Fruit fly (Drosophila melanogaster) whole organism, embryonic: ENCODE data around the gene mRpS30.
A peak's percentile ranks its signal among the peaks of the same experiment; 100 is the strongest.

ENCODE experiments used
- Antp ChIP-seq: fragments of 200-800 bp; sonication (Bioruptor generic); optimal IDR thresholded peaks from 3 replicates; lab custom pipeline; 2016; ENCODE audit warnings: missing biosample characterization, missing genetic modification characterization
- Atf6 ChIP-seq: fragments of 200-800 bp; sonication (Bioruptor generic); IDR thresholded peaks from 2 replicates; pipeline ENCODE4 v1.3.6; 2022; ENCODE audit warnings: missing biosample characterization, missing genetic modification characterization
- CG10543 ChIP-seq: fragments of 200-800 bp; sonication (Bioruptor generic); optimal IDR thresholded peaks from 3 replicates; lab custom pipeline; 2017; ENCODE audit warnings: missing biosample characterization, mild to moderate bottlenecking, missing genetic modification characterization, moderate library complexity
- CG11085 ChIP-seq: fragments of 200-800 bp; sonication (Bioruptor generic); IDR thresholded peaks from 2 replicates; pipeline ENCODE4 v1.3.6; 2022; ENCODE audit warnings: missing biosample characterization, missing genetic modification characterization
- CG11504 ChIP-seq: fragments of 200-800 bp; sonication (Bioruptor generic); optimal IDR thresholded peaks from 3 replicates; lab custom pipeline; 2019; ENCODE audit warnings: missing biosample characterization, mild to moderate bottlenecking, missing genetic modification characterization, moderate library complexity
- CG11695 ChIP-seq: fragments of 200-800 bp; sonication (Bioruptor generic); IDR thresholded peaks from 3 replicates; pipeline ENCODE4 v1.3.6; 2022; ENCODE audit warnings: missing biosample characterization, missing genetic modification characterization
- CG12219 ChIP-seq: fragments of 200-800 bp; sonication (Bioruptor generic); optimal IDR thresholded peaks from 3 replicates; lab custom pipeline; 2018; ENCODE audit warnings: missing biosample characterization, mild to moderate bottlenecking, missing genetic modification characterization
- CG13624 ChIP-seq: fragments of 200-800 bp; sonication (Bioruptor generic); optimal IDR thresholded peaks from 2 replicates; lab custom pipeline; 2016; ENCODE audit warnings: missing biosample characterization, missing genetic modification characterization
- CG15011 ChIP-seq: fragments of 200-800 bp; sonication (Bioruptor generic); optimal IDR thresholded peaks from 3 replicates; lab custom pipeline; 2018; ENCODE audit warnings: missing biosample characterization, mild to moderate bottlenecking, missing genetic modification characterization
- CG15269 ChIP-seq: fragments of 200-800 bp; sonication (Bioruptor generic); optimal IDR thresholded peaks from 2 replicates; lab custom pipeline; 2018; ENCODE audit warnings: missing biosample characterization, mild to moderate bottlenecking, missing genetic modification characterization, moderate library complexity
- CG18764 ChIP-seq: fragments of 200-800 bp; sonication (Bioruptor generic); optimal IDR thresholded peaks from 3 replicates; lab custom pipeline; 2016; ENCODE audit warnings: missing biosample characterization, missing genetic modification characterization
- CG34422 ChIP-seq: fragments of 200-800 bp; sonication (Bioruptor generic); IDR thresholded peaks from 3 replicates; pipeline ENCODE4 v1.3.6; 2022; ENCODE audit warnings: missing biosample characterization, missing genetic modification characterization
- CG4617 ChIP-seq: fragments of 200-800 bp; sonication (Bioruptor generic); optimal IDR thresholded peaks from 3 replicates; lab custom pipeline; 2016; ENCODE audit warnings: missing biosample characterization, missing genetic modification characterization, borderline replicate concordance
- CG4707 ChIP-seq: fragments of 200-800 bp; sonication (Bioruptor generic); optimal IDR thresholded peaks from 2 replicates; lab custom pipeline; 2018; ENCODE audit warnings: missing biosample characterization, mild to moderate bottlenecking, missing genetic modification characterization, moderate library complexity
- CG7556 ChIP-seq: fragments of 200-800 bp; sonication (Bioruptor generic); optimal IDR thresholded peaks from 2 replicates; lab custom pipeline; 2017; ENCODE audit warnings: missing biosample characterization, mild to moderate bottlenecking, missing genetic modification characterization
- CG8089 ChIP-seq: fragments of 200-800 bp; sonication (Bioruptor generic); optimal IDR thresholded peaks from 3 replicates; lab custom pipeline; 2016; ENCODE audit warnings: missing biosample characterization, missing genetic modification characterization
- CG9797 ChIP-seq: fragments of 200-800 bp; sonication (Bioruptor generic); optimal IDR thresholded peaks from 3 replicates; lab custom pipeline; 2018; ENCODE audit warnings: missing biosample characterization, mild to moderate bottlenecking, missing genetic modification characterization
- CG9817 ChIP-seq: fragments of 200-800 bp; sonication (Bioruptor generic); optimal IDR thresholded peaks from 2 replicates; lab custom pipeline; 2018; ENCODE audit warnings: missing biosample characterization, mild to moderate bottlenecking, missing genetic modification characterization, moderate library complexity
- Camta ChIP-seq: fragments of 200-800 bp; sonication (Bioruptor generic); optimal IDR thresholded peaks from 2 replicates; lab custom pipeline; 2016; ENCODE audit warnings: missing biosample characterization, missing genetic modification characterization
- D19A ChIP-seq: fragments of 200-800 bp; optimal IDR thresholded peaks from 3 replicates; lab custom pipeline; 2019; ENCODE audit warnings: missing biosample characterization, mild to moderate bottlenecking, missing genetic modification characterization, moderate library complexity
- Dfd ChIP-seq, 2 experiments: fragments of >200 bp; optimal IDR thresholded peaks; 2 replicates each; lab custom pipeline; 2017; ENCODE audit warnings: missing biosample characterization in 2 of 2, missing genetic modification characterization in 2 of 2
- Dref ChIP-seq: fragments of 200-800 bp; sonication (Bioruptor generic); IDR thresholded peaks from 2 replicates; pipeline ENCODE4 v1.3.6; 2022; ENCODE audit warnings: missing biosample characterization, missing genetic modification characterization
- Drgx ChIP-seq: fragments of 200-800 bp; sonication (Bioruptor generic); IDR thresholded peaks from 2 replicates; pipeline ENCODE4 v1.3.6; 2022; ENCODE audit warnings: missing biosample characterization, missing genetic modification characterization
- Elba2 ChIP-seq: fragments of 200-800 bp; sonication (Bioruptor generic); optimal IDR thresholded peaks from 3 replicates; lab custom pipeline; 2016; ENCODE audit warnings: missing biosample characterization, missing genetic modification characterization
- Lim3 ChIP-seq: fragments of 200-800 bp; sonication (Bioruptor generic); IDR thresholded peaks from 2 replicates; pipeline ENCODE4 v1.3.6; 2022; ENCODE audit warnings: missing biosample characterization, missing genetic modification characterization
- MESR4 ChIP-seq: fragments of 200-800 bp; sonication (Bioruptor generic); optimal IDR thresholded peaks from 2 replicates; lab custom pipeline; 2018; ENCODE audit warnings: missing biosample characterization, mild to moderate bottlenecking, missing genetic modification characterization, moderate library complexity
- NFAT ChIP-seq: fragments of 200-800 bp; sonication (Bioruptor generic); IDR thresholded peaks from 2 replicates; pipeline ENCODE4 v1.3.6; 2022; ENCODE audit warnings: missing biosample characterization, missing genetic modification characterization
- Oaz ChIP-seq: fragments of 200-800 bp; sonication (Bioruptor generic); IDR thresholded peaks from 2 replicates; pipeline ENCODE4 v1.3.6; 2022; ENCODE audit warnings: missing biosample characterization, missing genetic modification characterization
- Opbp ChIP-seq: fragments of 200-800 bp; sonication (Bioruptor generic); IDR thresholded peaks from 3 replicates; pipeline ENCODE4 v1.3.6; 2022; ENCODE audit warnings: missing biosample characterization, missing genetic modification characterization; ENCODE audit not compliant: partially characterized antibody
- Sin3A ChIP-seq: fragments of >200 bp; optimal IDR thresholded peaks from 2 replicates; lab custom pipeline; 2018
- Taf1 ChIP-seq: fragments of 200-800 bp; sonication (Bioruptor generic); IDR thresholded peaks from 2 replicates; pipeline ENCODE4 v1.3.6; 2022; ENCODE audit warnings: missing biosample characterization, missing genetic modification characterization
- Xrp1 ChIP-seq: fragments of 200-800 bp; sonication (Bioruptor generic); IDR thresholded peaks from 2 replicates; pipeline ENCODE4 v1.3.6; 2022; ENCODE audit warnings: missing biosample characterization, missing genetic modification characterization
- YL-1 ChIP-seq: fragments of 200-800 bp; sonication (Bioruptor generic); optimal IDR thresholded peaks from 3 replicates; lab custom pipeline; 2017; ENCODE audit warnings: missing biosample characterization, mild to moderate bottlenecking, missing genetic modification characterization
- ab ChIP-seq: fragments of 200-800 bp; sonication (Bioruptor generic); optimal IDR thresholded peaks from 2 replicates; lab custom pipeline; 2016; ENCODE audit warnings: missing biosample characterization, missing genetic modification characterization
- bigmax ChIP-seq: fragments of 200-800 bp; sonication (Bioruptor generic); optimal IDR thresholded peaks from 2 replicates; lab custom pipeline; 2018; ENCODE audit warnings: missing biosample characterization, mild to moderate bottlenecking, missing genetic modification characterization
- cad ChIP-seq: fragments of >200 bp; optimal IDR thresholded peaks from 2 replicates; lab custom pipeline; 2017; ENCODE audit warnings: missing biosample characterization, missing genetic modification characterization
- cg ChIP-seq: fragments of 200-800 bp; sonication (Bioruptor generic); optimal IDR thresholded peaks from 3 replicates; lab custom pipeline; 2019; ENCODE audit warnings: missing biosample characterization, mild to moderate bottlenecking, missing genetic modification characterization, moderate library complexity
- dm ChIP-seq: fragments of 200-800 bp; sonication (Bioruptor generic); optimal IDR thresholded peaks from 3 replicates; lab custom pipeline; 2016; ENCODE audit warnings: missing biosample characterization, missing genetic modification characterization
- ems ChIP-seq: fragments of 200-800 bp; sonication (Bioruptor generic); optimal IDR thresholded peaks from 3 replicates; lab custom pipeline; 2016; ENCODE audit warnings: missing biosample characterization, missing genetic modification characterization
- eyg ChIP-seq: fragments of 200-800 bp; sonication (Bioruptor generic); optimal IDR thresholded peaks from 3 replicates; lab custom pipeline; 2016; ENCODE audit warnings: missing biosample characterization, missing genetic modification characterization
- ham ChIP-seq: fragments of 200-800 bp; sonication (Bioruptor generic); IDR thresholded peaks from 2 replicates; pipeline ENCODE4 v1.3.6; 2022; ENCODE audit warnings: missing biosample characterization, missing genetic modification characterization
- her ChIP-seq: fragments of 200-800 bp; sonication (Bioruptor generic); optimal IDR thresholded peaks from 2 replicates; lab custom pipeline; 2016; ENCODE audit warnings: missing biosample characterization, missing genetic modification characterization
- kay ChIP-seq: fragments of 200-800 bp; sonication (Bioruptor generic); optimal IDR thresholded peaks from 2 replicates; lab custom pipeline; 2016; ENCODE audit warnings: missing biosample characterization, missing genetic modification characterization
- lab ChIP-seq: fragments of 200-800 bp; sonication (Bioruptor generic); optimal IDR thresholded peaks from 3 replicates; lab custom pipeline; 2017; ENCODE audit warnings: missing biosample characterization, missing genetic modification characterization, mild to moderate bottlenecking, moderate library complexity, missing genetic modification reagents
- mld ChIP-seq: fragments of 200-800 bp; sonication (Bioruptor generic); IDR thresholded peaks from 3 replicates; pipeline ENCODE4 v1.3.6; 2022; ENCODE audit warnings: missing biosample characterization, missing genetic modification characterization; ENCODE audit not compliant: partially characterized antibody
- pros ChIP-seq: fragments of 200-800 bp; sonication (Bioruptor generic); optimal IDR thresholded peaks from 3 replicates; lab custom pipeline; 2019; ENCODE audit warnings: missing biosample characterization, mild to moderate bottlenecking, missing genetic modification characterization, moderate library complexity
- sim ChIP-seq: fragments of 200-800 bp; sonication (Bioruptor generic); IDR thresholded peaks from 2 replicates; pipeline ENCODE4 v1.3.6; 2022; ENCODE audit warnings: missing biosample characterization, missing genetic modification characterization
- sna ChIP-seq: fragments of 200-800 bp; sonication (Bioruptor generic); IDR thresholded peaks from 2 replicates; pipeline ENCODE4 v1.3.6; 2022; ENCODE audit warnings: missing biosample characterization, missing genetic modification characterization; ENCODE audit not compliant: partially characterized antibody
- sug ChIP-seq: fragments of 200-800 bp; optimal IDR thresholded peaks from 2 replicates; lab custom pipeline; 2019; ENCODE audit warnings: missing biosample characterization, mild to moderate bottlenecking, missing genetic modification characterization, moderate library complexity
- tin ChIP-seq: fragments of 200-800 bp; sonication (Bioruptor generic); optimal IDR thresholded peaks from 3 replicates; lab custom pipeline; 2016; ENCODE audit warnings: missing biosample characterization, missing genetic modification characterization
- unc-4 ChIP-seq: fragments of 200-800 bp; sonication (Bioruptor generic); IDR thresholded peaks from 2 replicates; pipeline ENCODE4 v1.3.6; 2022; ENCODE audit warnings: missing biosample characterization, missing genetic modification characterization; ENCODE audit not compliant: partially characterized antibody
- usp ChIP-seq: fragments of >200 bp; optimal IDR thresholded peaks from 2 replicates; lab custom pipeline; 2017; ENCODE audit warnings: missing biosample characterization, missing genetic modification characterization
- wek ChIP-seq: fragments of 200-800 bp; sonication (Bioruptor generic); optimal IDR thresholded peaks from 3 replicates; lab custom pipeline; 2018; ENCODE audit warnings: missing biosample characterization, mild to moderate bottlenecking, missing genetic modification characterization, moderate library complexity

mRpS30 gene

dm6 chrX:15746682-15747196 lies 39.1 kb upstream of the mRpS30 start:
- TF ChIP-seq Taf1 (GFP tag; lab: Robert Waterston, UW), result no peak
- TF ChIP-seq CG4617 (GFP tag; lab: Kevin White, UChicago), result peak; percentile 55
- TF ChIP-seq CG9797, result peak; percentile 8
- TF ChIP-seq Elba2 (GFP tag; lab: Kevin White, UChicago), result peak; percentile 69
- no peak for TF ChIP-seq Lim3 (GFP tag; lab: Robert Waterston, UW)
- peak; percentile 96 for TF ChIP-seq bigmax (GFP tag; lab: Kevin White, UChicago)
- no peak for TF ChIP-seq wek (GFP tag; lab: Kevin White, UChicago)
- TF ChIP-seq CG8089 (GFP tag; lab: Kevin White, UChicago), result no peak
- TF ChIP-seq Oaz (GFP tag; lab: Robert Waterston, UW), result no peak
- no peak for TF ChIP-seq cg (GFP tag; lab: Kevin White, UChicago)
- peak; percentile 49 for TF ChIP-seq YL-1
- 0 out of 2 replicates have a peak, but pooled peaks have one; percentile 9 for TF ChIP-seq unc-4 (GFP tag; lab: Robert Waterston, UW)
- TF ChIP-seq mld, result 0 out of 3 replicates have a peak, but pooled peaks have one; percentile 23
- no peak for TF ChIP-seq ham (GFP tag; lab: Robert Waterston, UW)
- TF ChIP-seq D19A (tag; lab: Kevin White, UChicago), result no peak
- peak; percentile 50; the same call in 1 of the 3 replicates for TF ChIP-seq CG34422 (GFP tag; lab: Robert Waterston, UW)
- TF ChIP-seq kay, result peak; percentile 76
- no peak for TF ChIP-seq sim (GFP tag; lab: Robert Waterston, UW)
- TF ChIP-seq CG11695, result no peak
- peak; percentile 0 for TF ChIP-seq CG13624 (GFP tag; lab: Kevin White, UChicago)
- peak; percentile 42 for TF ChIP-seq dm (GFP tag; lab: Kevin White, UChicago)
- no peak for TF ChIP-seq CG11504 (tag; lab: Kevin White, UChicago)
- TF ChIP-seq her, result no peak
- no peak for TF ChIP-seq Drgx (GFP tag; lab: Robert Waterston, UW)
- no peak for TF ChIP-seq CG4707 (GFP tag; lab: Kevin White, UChicago)
- TF ChIP-seq CG10543 (GFP tag; lab: Kevin White, UChicago), result no peak
- peak; percentile 66 for TF ChIP-seq Sin3A (lab: Kevin White, UChicago)
- TF ChIP-seq Camta (GFP tag; lab: Kevin White, UChicago), result no peak
- no peak for TF ChIP-seq cad (GFP tag; lab: Kevin White, UChicago)
- no peak for TF ChIP-seq Dref (GFP tag; lab: Robert Waterston, UW)
- peak; percentile 19; the same call in 1 of the 3 replicates for TF ChIP-seq Opbp (GFP tag; lab: Robert Waterston, UW)
- TF ChIP-seq CG7556 (GFP tag; lab: Kevin White, UChicago), result no peak
- no peak for TF ChIP-seq tin (GFP tag; lab: Kevin White, UChicago)
- no peak for TF ChIP-seq NFAT (GFP tag; lab: Robert Waterston, UW)
- no peak for TF ChIP-seq sna (GFP tag; lab: Robert Waterston, UW)
- no peak for TF ChIP-seq CG15011 (GFP tag; lab: Kevin White, UChicago)
- peak; percentile 80 for TF ChIP-seq MESR4
- TF ChIP-seq CG12219 (GFP tag; lab: Kevin White, UChicago), result no peak

dm6 chrX:15748945-15749344 lies 36.9 kb upstream of the mRpS30 start, which contains the start of gene Mvd:
Gene Mvd (plus strand): TSS chrX:15749166.
- no peak for TF ChIP-seq CG18764 (GFP tag; lab: Kevin White, UChicago)
- TF ChIP-seq ems (GFP tag; lab: Kevin White, UChicago), result no peak
- TF ChIP-seq CG11085 (GFP tag; lab: Robert Waterston, UW), result no peak
- TF ChIP-seq eyg (GFP tag; lab: Kevin White, UChicago), result no peak
- TF ChIP-seq pros, result no peak
- no peak for TF ChIP-seq lab (GFP tag; lab: Kevin White, UChicago)
- TF ChIP-seq ab (GFP tag; lab: Kevin White, UChicago), result no peak
- TF ChIP-seq Dfd (GFP tag; optimal IDR thresholded peaks at IDR 0.05; lab: Kevin White, UChicago), result no peak
- TF ChIP-seq CG15269 (tag; lab: Kevin White, UChicago), result no peak
- no peak for TF ChIP-seq Atf6 (GFP tag; lab: Robert Waterston, UW)
- TF ChIP-seq sug (tag; lab: Kevin White, UChicago), result peak; percentile 35
- no peak for TF ChIP-seq usp
- TF ChIP-seq CG9817 (tag; lab: Kevin White, UChicago), result no peak
- no peak for TF ChIP-seq Xrp1 (GFP tag; lab: Robert Waterston, UW)
- TF ChIP-seq Antp, result no peak
